Fruit fly (Drosophila melanogaster) ovary, adult (tissue): ENCODE results near the gene Ets96B.

Experiments used
- CG17801 ChIP-seq: fragments of 200-800 bp; optimal IDR thresholded peaks from 2 replicates; lab custom pipeline; 2019; ENCODE audit warnings: missing biosample characterization, mild to moderate bottlenecking, missing genetic modification characterization, moderate library complexity; ENCODE audit not compliant: partially characterized antibody

The Ets96B gene

dm6 chr3R:24787734-24788133 lies at the start of gene Ets96B:
Gene Ets96B, plus strand, starts transcription at chr3R:24788054.
- TF ChIP-seq CG17801 (GFP tag; lab: Kevin White, UChicago): no peak

dm6 chr3R:24749055-24749992 lies 38.5 kb upstream of the Ets96B start, which contains the start of gene tld:
Gene tld, plus strand, starts transcription at chr3R:24749731.
- no peak for TF ChIP-seq CG17801 (GFP tag; lab: Kevin White, UChicago)

- no peak for TF ChIP-seq CG17801 (GFP tag; lab: Kevin White, UChicago)
These were observed 34.3 kb upstream of the Ets96B start, which contains the start of gene asp for dm6 chr3R:24753561-24754027. Gene asp, plus strand, starts transcription at chr3R:24753849.

DNA sequence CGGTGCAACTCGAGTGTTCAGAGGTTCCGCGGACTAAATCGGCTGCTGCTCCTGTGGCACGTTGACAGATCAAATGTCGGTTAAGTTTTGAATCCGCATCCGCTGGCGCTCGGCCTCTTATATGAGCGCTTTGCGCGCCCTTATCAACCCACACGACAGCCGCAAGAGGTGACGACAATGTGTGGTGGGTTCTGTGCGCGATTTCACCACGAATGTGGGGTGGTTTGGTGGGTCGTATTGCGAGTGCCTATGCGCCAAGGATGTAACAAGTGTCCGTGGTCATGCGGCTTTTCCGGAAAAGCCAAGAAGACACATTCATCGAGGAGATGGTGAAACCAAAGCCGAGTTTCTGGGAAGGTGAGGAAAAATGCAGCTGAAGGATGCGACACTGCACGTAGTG lies 22.9 kb upstream of the Ets96B start, which contains the start of gene AstA:
AstA (minus strand) TSS at position 101 of the 400 bp plus-strand sequence.
- no peak for TF ChIP-seq CG17801 (GFP tag; lab: Kevin White, UChicago)

DNA sequence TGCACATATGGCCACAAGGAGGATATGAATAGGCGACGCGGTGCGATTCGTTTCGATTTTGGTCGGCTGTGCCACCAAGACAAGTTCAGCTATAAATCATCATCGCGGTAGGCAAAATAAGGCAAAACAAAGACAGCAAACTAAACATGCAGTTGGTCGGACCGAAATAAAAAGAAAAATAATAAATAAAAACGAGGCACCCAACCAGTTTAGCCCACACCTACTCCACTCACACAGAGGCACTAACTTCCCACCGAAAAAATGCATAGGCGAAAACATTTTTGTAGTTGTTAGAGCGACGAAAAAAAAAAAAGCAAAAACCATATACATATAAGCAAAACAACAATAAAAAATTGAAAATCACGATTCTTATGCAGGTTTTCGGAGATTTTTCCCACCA lies 21.2 kb upstream of the Ets96B start:
- no peak for TF ChIP-seq CG17801 (GFP tag; lab: Kevin White, UChicago)

dm6 chr3R:24767667-24768340 lies 20.1 kb upstream of the Ets96B start:
- TF ChIP-seq CG17801 (GFP tag; lab: Kevin White, UChicago): no peak

DNA sequence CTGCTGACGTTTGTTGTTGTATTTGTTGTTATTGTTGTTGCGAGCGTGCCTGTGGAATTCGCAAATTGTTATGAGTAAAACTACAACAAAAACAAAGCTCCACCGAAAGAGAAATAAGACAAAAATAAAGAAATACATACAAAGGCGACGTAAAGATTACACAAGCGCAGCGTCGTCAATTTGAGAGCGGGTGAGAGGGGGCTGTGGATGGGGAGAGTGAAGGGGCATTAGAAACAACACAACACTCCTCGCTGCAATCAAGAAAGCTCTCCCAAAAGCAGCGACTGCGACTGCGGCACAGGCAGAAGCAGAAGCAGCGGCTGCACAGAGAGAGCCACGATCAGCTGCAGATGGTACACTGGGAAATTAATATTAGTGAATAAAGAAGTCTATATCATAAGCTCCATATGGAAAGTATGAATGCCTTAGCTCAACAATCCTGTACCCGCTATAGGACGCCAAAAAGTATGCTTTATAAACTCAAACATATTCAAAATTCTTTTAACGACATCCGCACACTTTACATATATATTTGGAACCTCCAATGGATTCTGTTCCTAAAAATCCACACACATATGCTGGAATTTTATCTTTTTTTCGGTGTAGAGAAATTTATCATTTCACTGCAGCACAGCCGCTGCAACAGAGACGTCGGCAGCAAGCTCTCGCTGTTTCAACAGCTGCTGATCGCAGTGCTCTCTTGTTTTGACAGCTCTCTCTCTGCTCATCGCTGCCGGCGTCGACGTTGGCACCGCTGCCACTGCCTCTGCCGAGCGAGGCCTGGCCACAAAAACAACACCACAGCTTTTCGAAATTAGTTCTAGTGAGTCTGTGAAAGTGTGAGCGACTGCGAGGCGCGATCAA lies 19.1 kb upstream of the Ets96B start, which contains the start of gene CG13631:
CG13631 (plus strand) TSS at position 814 of the 864 bp plus-strand sequence.
- TF ChIP-seq CG17801 (GFP tag; lab: Kevin White, UChicago): peak; percentile 90

DNA sequence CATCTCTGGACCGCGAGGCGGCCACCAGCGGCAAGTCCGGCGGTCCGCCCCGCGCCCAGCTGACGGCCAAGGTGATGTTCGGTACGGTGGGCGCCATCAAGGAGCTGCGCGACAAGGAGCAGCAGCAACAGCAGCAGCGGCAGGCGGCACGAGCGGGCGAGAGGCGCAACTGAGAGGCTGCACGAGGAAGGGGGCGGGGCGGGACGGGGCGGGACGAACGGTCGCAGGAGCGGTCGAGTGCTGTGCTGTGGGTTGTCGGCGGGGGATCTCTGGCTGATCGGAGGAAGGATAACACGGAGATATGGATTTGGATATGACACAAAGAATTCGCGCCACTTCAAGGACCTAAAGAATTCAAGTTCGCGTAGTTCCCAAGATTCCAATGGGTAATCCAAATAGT lies 18.3 kb upstream of the Ets96B start:
- TF ChIP-seq CG17801 (GFP tag; lab: Kevin White, UChicago): no peak

DNA sequence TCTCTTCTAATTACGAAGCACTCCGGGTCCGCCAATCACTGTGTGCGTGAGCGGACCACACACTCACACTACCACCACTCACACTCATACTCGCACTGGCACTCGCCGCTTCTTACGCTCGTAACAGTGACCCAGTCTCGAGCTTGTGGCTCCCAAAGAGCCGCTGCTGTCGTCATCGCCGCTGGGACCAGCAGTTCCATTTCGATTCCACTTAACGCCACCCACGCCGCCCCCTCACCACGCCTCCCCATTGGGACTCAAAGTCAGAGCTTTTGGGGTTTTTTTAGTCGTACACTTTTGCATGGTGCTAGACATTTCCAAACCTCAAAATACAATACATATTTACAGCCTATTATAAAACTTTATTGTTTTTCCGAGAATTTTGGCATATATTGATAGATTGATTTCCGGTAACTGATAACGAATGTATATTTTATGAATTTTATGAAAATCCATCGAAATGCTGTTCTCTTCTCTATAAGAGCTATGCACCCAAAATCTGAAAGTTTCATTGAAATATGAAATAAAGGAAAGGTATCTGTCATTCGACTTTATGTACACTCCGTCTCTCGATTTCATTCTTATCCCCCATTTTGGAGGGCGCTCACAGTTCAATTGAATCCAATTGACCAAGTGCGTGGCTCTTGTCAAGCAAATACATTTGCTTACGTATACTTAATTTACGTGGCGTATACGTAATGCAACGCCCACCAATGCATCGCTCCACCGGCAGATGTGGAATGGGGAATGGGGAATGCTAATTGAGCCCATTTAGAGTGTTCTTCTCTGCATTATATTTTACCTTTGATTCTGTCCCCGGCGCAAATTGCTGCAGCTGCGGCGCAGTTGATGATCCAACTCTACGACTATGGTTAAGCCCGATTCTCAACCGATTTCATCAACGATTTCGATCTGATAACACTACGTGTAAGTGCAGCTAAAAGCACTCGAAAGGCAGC lies 16.3 kb upstream of the Ets96B start, which contains the start of gene CG42331:
CG42331 (plus strand) TSS at position 909 of the 959 bp plus-strand sequence.
- TF ChIP-seq CG17801 (GFP tag; lab: Kevin White, UChicago): no peak

dm6 chr3R:24773016-24773415 lies 14.8 kb upstream of the Ets96B start:
- no peak for TF ChIP-seq CG17801 (GFP tag; lab: Kevin White, UChicago)

- no peak for TF ChIP-seq CG17801 (GFP tag; lab: Kevin White, UChicago)
These were observed 14.4 kb upstream of the Ets96B start for dm6 chr3R:24773422-24773821.

dm6 chr3R:24777101-24777500 lies 10.8 kb upstream of the Ets96B start:
- TF ChIP-seq CG17801 (GFP tag; lab: Kevin White, UChicago): no peak

- no peak for TF ChIP-seq CG17801 (GFP tag; lab: Kevin White, UChicago)
These were observed 9.6 kb upstream of the Ets96B start for dm6 chr3R:24778218-24778739.
